Worm (Caenorhabditis elegans) whole organism, L4 larva: ENCODE data around the gene Y45F10C.4.

Source experiments
- ZK337.2 ChIP-seq: fragments of 200-800 bp; sonication (Bioruptor generic); IDR thresholded peaks from 2 replicates; pipeline ENCODE4 v1.3.6; 2022; ENCODE audit warnings: missing genetic modification reagents, missing genetic modification characterization, missing compliant biosample characterization
- lin-39 ChIP-seq: fragments of 150-350 bp; optimal IDR thresholded peaks from 2 replicates; lab custom pipeline; 2014; ENCODE audit warnings: missing biosample characterization, missing genetic modification reagents, missing genetic modification characterization
- pqm-1 ChIP-seq: sonication (generic microtip); optimal IDR thresholded peaks from 2 replicates; lab custom pipeline; 2017; ENCODE audit warnings: missing biosample characterization, missing genetic modification characterization
- ztf-11 ChIP-seq: fragments of 150-350 bp; optimal IDR thresholded peaks from 2 replicates; lab custom pipeline; 2014; ENCODE audit warnings: missing biosample characterization, missing genetic modification characterization

- TF ChIP-seq pqm-1 (tag; lab: Kevin White, UChicago), result no peak
- TF ChIP-seq ZK337.2, result no peak
- TF ChIP-seq lin-39 (tag; lab: Kevin White, UChicago), result no peak
- no peak for TF ChIP-seq ztf-11 (tag; lab: Kevin White, UChicago)
Measured at ce11 chrIV:13664090-13664489, at the start of gene Y45F10C.4.
